Fruit fly (Drosophila melanogaster): ENCODE data around the gene comt.

DNA sequence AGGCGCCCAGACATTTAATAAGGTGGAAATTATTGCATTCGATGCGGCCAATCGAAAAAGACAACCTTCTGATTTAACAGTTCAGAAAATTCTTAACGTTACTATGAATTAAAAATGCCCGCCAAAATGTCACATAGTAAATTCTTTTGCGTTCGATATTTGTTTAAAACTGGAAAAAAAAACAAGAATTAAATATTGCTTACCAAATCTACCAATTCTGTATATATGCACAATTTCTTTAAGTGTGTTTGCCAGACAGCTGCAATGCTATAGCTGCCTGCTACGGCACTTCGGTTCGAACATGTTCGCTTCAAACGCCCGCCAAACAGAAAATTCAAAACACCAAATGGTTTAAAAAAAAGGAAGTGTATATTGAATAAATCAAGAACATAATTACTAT lies 44.8 kb upstream of the comt start:
- TF ChIP-seq gl (tag; optimal IDR thresholded peaks at IDR 0.05), result no peak
- TF ChIP-seq CG9948 (tag; optimal IDR thresholded peaks at IDR 0.05), result peak; percentile 48
- no peak for TF ChIP-seq CG10348 (GFP tag; IDR thresholded peaks at IDR 0.05)
- peak; percentile 34 for TF ChIP-seq CG15710 (tag; optimal IDR thresholded peaks at IDR 0.05)
- TF ChIP-seq Pif1B (GFP tag; optimal IDR thresholded peaks at IDR 0.05), result peak; percentile 27
- peak; percentile 51; the same call in 1 of the 2 replicates for TF ChIP-seq CG12605 (GFP tag; IDR thresholded peaks at IDR 0.05)
- TF ChIP-seq CG8159 (tag; optimal IDR thresholded peaks at IDR 0.05), result peak; percentile 50
